Fruit fly (Drosophila melanogaster) whole organism, embryonic: ENCODE data around the gene CG11668.

ENCODE experiments used
- B-H1 ChIP-seq: fragments of 200-800 bp; sonication (Bioruptor generic); IDR thresholded peaks from 3 replicates; pipeline ENCODE4 v1.3.6; 2022; ENCODE audit warnings: missing biosample characterization, missing genetic modification characterization
- C15 ChIP-seq: fragments of 200-800 bp; sonication (Bioruptor generic); IDR thresholded peaks from 3 replicates; pipeline ENCODE4 v1.3.6; 2022; ENCODE audit warnings: missing biosample characterization, missing genetic modification characterization
- CG13624 ChIP-seq: fragments of 200-800 bp; sonication (Bioruptor generic); optimal IDR thresholded peaks from 2 replicates; lab custom pipeline; 2016; ENCODE audit warnings: missing biosample characterization, missing genetic modification characterization
- CG14710 ChIP-seq: fragments of 200-800 bp; sonication (Bioruptor generic); optimal IDR thresholded peaks from 3 replicates; lab custom pipeline; 2019; ENCODE audit warnings: missing biosample characterization, mild to moderate bottlenecking, missing genetic modification characterization, moderate library complexity
- CG16863 ChIP-seq: fragments of 200-800 bp; sonication (Bioruptor generic); optimal IDR thresholded peaks from 3 replicates; lab custom pipeline; 2016; ENCODE audit warnings: missing biosample characterization, missing genetic modification characterization
- CG17359 ChIP-seq: fragments of 200-800 bp; sonication (Bioruptor generic); optimal IDR thresholded peaks from 3 replicates; lab custom pipeline; 2018; ENCODE audit warnings: missing biosample characterization, mild to moderate bottlenecking, missing genetic modification characterization, moderate library complexity
- CG18599 ChIP-seq: fragments of 200-800 bp; sonication (Bioruptor generic); optimal IDR thresholded peaks from 3 replicates; lab custom pipeline; 2017; ENCODE audit warnings: missing biosample characterization, missing genetic modification characterization, mild to moderate bottlenecking, moderate library complexity, missing genetic modification reagents
- CG2678 ChIP-seq: fragments of 200-800 bp; sonication (Bioruptor generic); optimal IDR thresholded peaks from 3 replicates; lab custom pipeline; 2019; ENCODE audit warnings: missing biosample characterization, mild to moderate bottlenecking, missing genetic modification characterization, moderate library complexity
- CG34376 ChIP-seq: fragments of 200-800 bp; sonication (Bioruptor generic); optimal IDR thresholded peaks from 2 replicates; lab custom pipeline; 2018; ENCODE audit warnings: missing biosample characterization, mild to moderate bottlenecking, missing genetic modification characterization
- CG3847 ChIP-seq: fragments of 200-800 bp; sonication (Bioruptor generic); IDR thresholded peaks from 2 replicates; pipeline ENCODE4 v1.3.6; 2022; ENCODE audit warnings: missing biosample characterization, missing genetic modification characterization
- CG4328 ChIP-seq: fragments of 200-800 bp; sonication (Bioruptor generic); optimal IDR thresholded peaks from 3 replicates; lab custom pipeline; 2017; ENCODE audit warnings: missing biosample characterization, missing genetic modification reagents, missing genetic modification characterization
- CG4424 ChIP-seq: fragments of 200-800 bp; sonication (Bioruptor generic); optimal IDR thresholded peaks from 3 replicates; lab custom pipeline; 2016; ENCODE audit warnings: missing biosample characterization, missing genetic modification characterization
- CG4854 ChIP-seq: fragments of 200-800 bp; sonication (Bioruptor generic); optimal IDR thresholded peaks from 2 replicates; lab custom pipeline; 2016; ENCODE audit warnings: missing biosample characterization, missing genetic modification characterization, inconsistent platforms
- CG7786 ChIP-seq: fragments of 200-800 bp; sonication (Bioruptor generic); optimal IDR thresholded peaks from 2 replicates; lab custom pipeline; 2016; ENCODE audit warnings: missing biosample characterization, missing genetic modification characterization
- Dad ChIP-seq: fragments of 200-800 bp; sonication (Bioruptor generic); optimal IDR thresholded peaks from 3 replicates; lab custom pipeline; 2016; ENCODE audit warnings: missing biosample characterization, missing genetic modification characterization
- Doc3 ChIP-seq: fragments of 200-800 bp; sonication (Bioruptor generic); IDR thresholded peaks from 3 replicates; pipeline ENCODE4 v1.3.6; 2022; ENCODE audit warnings: missing biosample characterization, missing genetic modification characterization; ENCODE audit not compliant: partially characterized antibody
- E2f2 ChIP-seq: fragments of 200-800 bp; sonication (Bioruptor generic); IDR thresholded peaks from 2 replicates; pipeline ENCODE4 v1.3.6; 2022; ENCODE audit warnings: missing biosample characterization, missing genetic modification characterization
- Eip74EF ChIP-seq, 2 experiments: fragments of 200-800 bp in 1 of 2; fragments of >200 bp in 1 of 2; sonication (Bioruptor generic) in 1 of 2; optimal IDR thresholded peaks; 2 replicates each; lab custom pipeline; 2017 to 2019; ENCODE audit warnings: missing biosample characterization in 2 of 2, missing genetic modification characterization in 2 of 2, mild to moderate bottlenecking in 1 of 2, moderate library complexity in 1 of 2
- Fer3 ChIP-seq: fragments of 200-800 bp; sonication (Bioruptor generic); optimal IDR thresholded peaks from 2 replicates; lab custom pipeline; 2018; ENCODE audit warnings: missing biosample characterization, mild to moderate bottlenecking, missing genetic modification characterization, moderate library complexity
- MESR4 ChIP-seq: fragments of 200-800 bp; sonication (Bioruptor generic); optimal IDR thresholded peaks from 2 replicates; lab custom pipeline; 2018; ENCODE audit warnings: missing biosample characterization, mild to moderate bottlenecking, missing genetic modification characterization, moderate library complexity
- MTF-1 ChIP-seq: fragments of 200-800 bp; sonication (Bioruptor generic); optimal IDR thresholded peaks from 2 replicates; lab custom pipeline; 2018; ENCODE audit warnings: missing biosample characterization, mild to moderate bottlenecking, missing genetic modification characterization, borderline replicate concordance
- Ptx1 ChIP-seq: fragments of 200-800 bp; sonication (Bioruptor generic); IDR thresholded peaks from 2 replicates; pipeline ENCODE4 v1.3.6; 2022; ENCODE audit warnings: missing biosample characterization, missing genetic modification characterization
- Sox100B ChIP-seq: fragments of 200-800 bp; sonication (Bioruptor generic); optimal IDR thresholded peaks from 3 replicates; lab custom pipeline; 2018; ENCODE audit warnings: missing biosample characterization, mild to moderate bottlenecking, missing genetic modification characterization
- YL-1 ChIP-seq: fragments of 200-800 bp; sonication (Bioruptor generic); optimal IDR thresholded peaks from 3 replicates; lab custom pipeline; 2017; ENCODE audit warnings: missing biosample characterization, mild to moderate bottlenecking, missing genetic modification characterization
- ato ChIP-seq: fragments of 200-800 bp; sonication (Bioruptor generic); IDR thresholded peaks from 2 replicates; pipeline ENCODE4 v1.3.6; 2022; ENCODE audit warnings: missing biosample characterization, missing genetic modification characterization; ENCODE audit not compliant: partially characterized antibody
- bcd ChIP-seq: fragments of 200-800 bp; sonication (Bioruptor generic); optimal IDR thresholded peaks from 2 replicates; lab custom pipeline; 2017; ENCODE audit warnings: missing biosample characterization, mild to moderate bottlenecking, missing genetic modification characterization
- dmrt11E ChIP-seq: fragments of 200-800 bp; sonication (Bioruptor generic); optimal IDR thresholded peaks from 3 replicates; lab custom pipeline; 2018; ENCODE audit warnings: missing biosample characterization, mild to moderate bottlenecking, missing genetic modification characterization, moderate library complexity
- emc ChIP-seq: fragments of 200-800 bp; sonication (Bioruptor generic); optimal IDR thresholded peaks from 2 replicates; lab custom pipeline; 2016; ENCODE audit warnings: missing biosample characterization, missing genetic modification characterization
- fd96Cb ChIP-seq: fragments of 200-800 bp; sonication (Bioruptor generic); optimal IDR thresholded peaks from 2 replicates; lab custom pipeline; 2018; ENCODE audit warnings: missing biosample characterization, mild to moderate bottlenecking, missing genetic modification characterization, moderate library complexity
- fru ChIP-seq: fragments of >200 bp; optimal IDR thresholded peaks from 2 replicates; lab custom pipeline; 2017
- her ChIP-seq: fragments of 200-800 bp; sonication (Bioruptor generic); optimal IDR thresholded peaks from 2 replicates; lab custom pipeline; 2016; ENCODE audit warnings: missing biosample characterization, missing genetic modification characterization
- hkb ChIP-seq, 2 experiments: fragments of 200-800 bp in 1 of 2; fragments of >200 bp in 1 of 2; sonication (Bioruptor generic) in 1 of 2; IDR thresholded peaks in 1 of 2; optimal IDR thresholded peaks in 1 of 2; 2 replicates each; pipeline versions ENCODE4 v1.3.6 to Lab custom; 2017 to 2022; ENCODE audit warnings: missing biosample characterization in 1 of 2, missing genetic modification characterization in 1 of 2
- kah ChIP-seq: fragments of 200-800 bp; sonication (Bioruptor generic); optimal IDR thresholded peaks from 2 replicates; lab custom pipeline; 2018; ENCODE audit warnings: missing biosample characterization, mild to moderate bottlenecking, missing genetic modification characterization
- ken ChIP-seq: fragments of 200-800 bp; sonication (Bioruptor generic); IDR thresholded peaks from 3 replicates; pipeline ENCODE4 v1.3.6; 2022; ENCODE audit warnings: missing biosample characterization, missing genetic modification characterization
- klu ChIP-seq: fragments of 200-800 bp; sonication (Bioruptor generic); IDR thresholded peaks from 2 replicates; pipeline ENCODE4 v1.3.6; 2022; ENCODE audit warnings: missing biosample characterization, missing genetic modification characterization
- lbe ChIP-seq: fragments of 200-800 bp; sonication (Bioruptor generic); optimal IDR thresholded peaks from 2 replicates; lab custom pipeline; 2016; ENCODE audit warnings: missing biosample characterization, mild to moderate bottlenecking, missing genetic modification characterization
- lilli ChIP-seq: fragments of 200-800 bp; sonication (Bioruptor generic); optimal IDR thresholded peaks from 3 replicates; lab custom pipeline; 2016; ENCODE audit warnings: missing biosample characterization, missing genetic modification characterization
- mam ChIP-seq: fragments of 200-800 bp; sonication (Bioruptor generic); optimal IDR thresholded peaks from 3 replicates; lab custom pipeline; 2016; ENCODE audit warnings: missing biosample characterization, missing genetic modification characterization
- mld ChIP-seq: fragments of 200-800 bp; sonication (Bioruptor generic); IDR thresholded peaks from 3 replicates; pipeline ENCODE4 v1.3.6; 2022; ENCODE audit warnings: missing biosample characterization, missing genetic modification characterization; ENCODE audit not compliant: partially characterized antibody
- pb ChIP-seq: fragments of 200-800 bp; sonication (Bioruptor generic); optimal IDR thresholded peaks from 3 replicates; lab custom pipeline; 2016; ENCODE audit warnings: missing biosample characterization, missing genetic modification characterization
- pfk ChIP-seq: fragments of 200-800 bp; sonication (Bioruptor generic); optimal IDR thresholded peaks from 2 replicates; lab custom pipeline; 2018; ENCODE audit warnings: missing biosample characterization, mild to moderate bottlenecking, missing genetic modification characterization, moderate library complexity
- pum ChIP-seq: fragments of 200-800 bp; sonication (Bioruptor generic); optimal IDR thresholded peaks from 2 replicates; lab custom pipeline; 2016; ENCODE audit warnings: missing biosample characterization, missing genetic modification characterization
- ro ChIP-seq: fragments of 200-800 bp; sonication (Bioruptor generic); IDR thresholded peaks from 2 replicates; pipeline ENCODE4 v1.3.6; 2022; ENCODE audit warnings: missing biosample characterization, missing genetic modification characterization
- stc ChIP-seq: fragments of 200-800 bp; sonication (Bioruptor generic); IDR thresholded peaks from 2 replicates; pipeline ENCODE4 v1.3.6; 2022; ENCODE audit warnings: missing biosample characterization, missing genetic modification characterization
- sug ChIP-seq: fragments of 200-800 bp; optimal IDR thresholded peaks from 2 replicates; lab custom pipeline; 2019; ENCODE audit warnings: missing biosample characterization, mild to moderate bottlenecking, missing genetic modification characterization, moderate library complexity
- tin ChIP-seq: fragments of 200-800 bp; sonication (Bioruptor generic); optimal IDR thresholded peaks from 3 replicates; lab custom pipeline; 2016; ENCODE audit warnings: missing biosample characterization, missing genetic modification characterization
- tll ChIP-seq, 2 experiments: fragments of 200-800 bp in 1 of 2; fragments of >200 bp in 1 of 2; sonication (Bioruptor generic) in 1 of 2; optimal IDR thresholded peaks; 2 replicates each; lab custom pipeline; 2017 to 2019; ENCODE audit warnings: missing biosample characterization in 2 of 2, missing genetic modification characterization in 2 of 2, mild to moderate bottlenecking in 1 of 2, moderate library complexity in 1 of 2

The CG11668 gene

dm6 chr3R:13030257-13031173, 7.7 kb upstream of the CG11668 start, which contains the start of the genes CG46281 and CG46280:
CG46281 (minus strand) TSS chr3R:13030307.
CG46280 (minus strand) TSS chr3R:13030659.
- TF ChIP-seq klu (GFP tag; lab: Robert Waterston, UW) = no peak
- TF ChIP-seq MESR4 = peak; percentile 66
- no peak for TF ChIP-seq pfk (GFP tag; lab: Kevin White, UChicago)
- TF ChIP-seq ato = no peak; the same call in 1 of the 2 replicates
- TF ChIP-seq CG17359 (tag; lab: Kevin White, UChicago) = no peak
- no peak for TF ChIP-seq bcd (GFP tag; lab: Kevin White, UChicago)
- peak; percentile 9 for TF ChIP-seq her (GFP tag; lab: Kevin White, UChicago)
- no peak for TF ChIP-seq Eip74EF (GFP tag; optimal IDR thresholded peaks at IDR 0.05; lab: Kevin White, UChicago)
- TF ChIP-seq mam (GFP tag; lab: Kevin White, UChicago) = peak; percentile 37
- no peak for TF ChIP-seq ro
- no peak for TF ChIP-seq MTF-1
- no peak for TF ChIP-seq mld
- TF ChIP-seq CG16863 = peak; percentile 22
- no peak for TF ChIP-seq CG18599 (GFP tag; lab: Kevin White, UChicago)
- peak; percentile 22 for TF ChIP-seq CG4328 (GFP tag; lab: Kevin White, UChicago)
- TF ChIP-seq E2f2 (GFP tag; lab: Robert Waterston, UW) = peak; percentile 70
- no peak for TF ChIP-seq B-H1 (GFP tag; lab: Robert Waterston, UW)
- TF ChIP-seq CG14710 (tag; lab: Kevin White, UChicago) = peak; percentile 93
- no peak for TF ChIP-seq stc (GFP tag; lab: Robert Waterston, UW)
- no peak for TF ChIP-seq Ptx1 (GFP tag; lab: Robert Waterston, UW)
- TF ChIP-seq CG34376 (GFP tag; lab: Kevin White, UChicago) = no peak
- 0 out of 3 replicates have a peak, but pooled peaks have one; percentile 43 for TF ChIP-seq Doc3
- TF ChIP-seq CG4424 = peak; percentile 20
- peak; percentile 66 for TF ChIP-seq lilli
- TF ChIP-seq sug (tag; lab: Kevin White, UChicago) = no peak
- peak; percentile 34 for TF ChIP-seq pum (GFP tag; lab: Kevin White, UChicago)
- no peak for TF ChIP-seq fru (lab: Kevin White, UChicago)
- no peak for TF ChIP-seq ken
- TF ChIP-seq CG13624 = peak; percentile 43
- peak; percentile 83 for TF ChIP-seq hkb (optimal IDR thresholded peaks at IDR 0.05; lab: Kevin White, UChicago)
- TF ChIP-seq hkb (GFP tag; IDR thresholded peaks at IDR 0.05; lab: Robert Waterston, UW) = peak; percentile 40; the same call in 1 of the 2 replicates
- no peak for TF ChIP-seq CG2678
- peak; percentile 29 for TF ChIP-seq tin (GFP tag; lab: Kevin White, UChicago)
- TF ChIP-seq kah = no peak
- TF ChIP-seq Sox100B (GFP tag; lab: Kevin White, UChicago) = no peak
- TF ChIP-seq CG4854 (GFP tag; lab: Kevin White, UChicago) = peak; percentile 15
- peak; percentile 12 for TF ChIP-seq Dad (GFP tag; lab: Kevin White, UChicago)
- 0 out of 2 replicates have a peak, but pooled peaks have one; percentile 36 for TF ChIP-seq CG3847
- no peak for TF ChIP-seq Fer3 (tag; lab: Kevin White, UChicago)
- TF ChIP-seq YL-1 (GFP tag; lab: Kevin White, UChicago) = peak; percentile 83
- TF ChIP-seq CG7786 = peak; percentile 6
- TF ChIP-seq lbe (GFP tag; lab: Kevin White, UChicago) = peak; percentile 15
- no peak for TF ChIP-seq fd96Cb
- TF ChIP-seq C15 (GFP tag; lab: Robert Waterston, UW) = no peak
- TF ChIP-seq dmrt11E (tag; lab: Kevin White, UChicago) = peak; percentile 19
- TF ChIP-seq emc (GFP tag; lab: Kevin White, UChicago) = no peak
- no peak for TF ChIP-seq pb
- peak in 1 of 2 experiments; percentile 68 for TF ChIP-seq tll (GFP tag; optimal IDR thresholded peaks at IDR 0.05; lab: Kevin White, UChicago)
